Fruit fly (Drosophila melanogaster): Measurements from ENCODE around the gene CG7246.

Gene CG7246

dm6 chrX:9085726-9086125 lies 4.9 kb upstream of the CG7246 start, which contains the start of gene CG32708 (continued):
- TF ChIP-seq CG6854 (GFP tag; optimal IDR thresholded peaks at IDR 0.05): no peak
- TF ChIP-seq CG13123 (GFP tag; optimal IDR thresholded peaks at IDR 0.05): no peak
- peak; percentile 80 for TF ChIP-seq sens (GFP tag)
- TF ChIP-seq CG2199 (GFP tag; IDR thresholded peaks at IDR 0.05): no peak
- no peak for TF ChIP-seq az2 (GFP tag; optimal IDR thresholded peaks at IDR 0.05)
- TF ChIP-seq unpg (GFP tag; optimal IDR thresholded peaks at IDR 0.05): no peak
- no peak for TF ChIP-seq CG13775 (GFP tag; optimal IDR thresholded peaks at IDR 0.05)
- no peak for TF ChIP-seq CG3163 (GFP tag; optimal IDR thresholded peaks at IDR 0.05)
- no peak for TF ChIP-seq bigmax (GFP tag; optimal IDR thresholded peaks at IDR 0.05)
- TF ChIP-seq fru (optimal IDR thresholded peaks at IDR 0.05): no peak
- no peak for TF ChIP-seq Eip74EF (GFP tag; optimal IDR thresholded peaks at IDR 0.05)
- no peak for TF ChIP-seq CG7271 (tag; optimal IDR thresholded peaks at IDR 0.05)
- TF ChIP-seq da (GFP tag; optimal IDR thresholded peaks at IDR 0.05): no peak
- TF ChIP-seq NFAT (GFP tag; IDR thresholded peaks at IDR 0.05): no peak
- TF ChIP-seq E2f1 (GFP tag; IDR thresholded peaks at IDR 0.05): no peak
- no peak for TF ChIP-seq CG6175 (GFP tag; IDR thresholded peaks at IDR 0.05)
- peak; percentile 4 for TF ChIP-seq HLH54F (GFP tag; optimal IDR thresholded peaks at IDR 0.05)
- no peak for TF ChIP-seq CG8388 (GFP tag; optimal IDR thresholded peaks at IDR 0.05)
- peak; percentile 48; the same call in 2 of the 3 replicates for TF ChIP-seq CG14860 (GFP tag; IDR thresholded peaks at IDR 0.05; ENCODE audit: partially characterized antibody)
- peak; percentile 59; the same call in 1 of the 2 replicates for TF ChIP-seq nerfin-2 (GFP tag; IDR thresholded peaks at IDR 0.05; ENCODE audit: partially characterized antibody)
- no peak for TF ChIP-seq H2.0 (GFP tag; IDR thresholded peaks at IDR 0.05)
- no peak for TF ChIP-seq crol (GFP tag; IDR thresholded peaks at IDR 0.05)
- peak; percentile 79 for TF ChIP-seq unc-4 (GFP tag; IDR thresholded peaks at IDR 0.05; ENCODE audit: partially characterized antibody)
- peak; percentile 61; the same call in 2 of the 3 replicates for TF ChIP-seq knrl (GFP tag; IDR thresholded peaks at IDR 0.05; ENCODE audit: partially characterized antibody)
- TF ChIP-seq chinmo (GFP tag; IDR thresholded peaks at IDR 0.05; ENCODE audit: partially characterized antibody): 0 out of 4 replicates have a peak, but pooled peaks have one; percentile 77
- TF ChIP-seq HLH4C (GFP tag; IDR thresholded peaks at IDR 0.05; ENCODE audit: partially characterized antibody): peak; percentile 72
- TF ChIP-seq Mrtf (GFP tag; IDR thresholded peaks at IDR 0.05): no peak
- no peak for TF ChIP-seq HHEX (GFP tag; optimal IDR thresholded peaks at IDR 0.05)
- peak; percentile 70 for TF ChIP-seq Scr (GFP tag; IDR thresholded peaks at IDR 0.05; ENCODE audit: partially characterized antibody)
- peak; percentile 59 for TF ChIP-seq pzg (GFP tag; optimal IDR thresholded peaks at IDR 0.05)
- no peak for TF ChIP-seq tll (GFP tag; optimal IDR thresholded peaks at IDR 0.05)
- TF ChIP-seq Pdp1 (GFP tag; optimal IDR thresholded peaks at IDR 0.05): peak in 1 of 2 experiments; percentile 28
- TF ChIP-seq Gsc (GFP tag; IDR thresholded peaks at IDR 0.05): no peak
- no peak for TF ChIP-seq cato (GFP tag; optimal IDR thresholded peaks at IDR 0.05; ENCODE audit: borderline replicate concordance)
- TF ChIP-seq CG17359 (tag; optimal IDR thresholded peaks at IDR 0.05): no peak
- no peak for TF ChIP-seq CG8359 (GFP tag; optimal IDR thresholded peaks at IDR 0.05; ENCODE audit: borderline replicate concordance)
- TF ChIP-seq CG10565 (GFP tag; optimal IDR thresholded peaks at IDR 0.05): no peak
- TF ChIP-seq ind (GFP tag; optimal IDR thresholded peaks at IDR 0.05): no peak
- no peak for TF ChIP-seq CG4360 (GFP tag; IDR thresholded peaks at IDR 0.05)
- TF ChIP-seq slbo (GFP tag; IDR thresholded peaks at IDR 0.05): 0 out of 2 replicates have a peak, but pooled peaks have one; percentile 18
- TF ChIP-seq pum (GFP tag; optimal IDR thresholded peaks at IDR 0.05): no peak
- no peak for TF ChIP-seq CG9609 (GFP tag; optimal IDR thresholded peaks at IDR 0.05)
- TF ChIP-seq Six4 (GFP tag; optimal IDR thresholded peaks at IDR 0.05): no peak
- TF ChIP-seq emc (GFP tag; optimal IDR thresholded peaks at IDR 0.05): no peak
- no peak for TF ChIP-seq kah (GFP tag; optimal IDR thresholded peaks at IDR 0.05)
- TF ChIP-seq CG10431 (GFP tag; optimal IDR thresholded peaks at IDR 0.05): no peak
- TF ChIP-seq CG11247 (GFP tag; IDR thresholded peaks at IDR 0.05): no peak
- TF ChIP-seq CG31388 (GFP tag; optimal IDR thresholded peaks at IDR 0.05): no peak
- peak; percentile 4 for TF ChIP-seq MESR4 (GFP tag; optimal IDR thresholded peaks at IDR 0.05)
- TF ChIP-seq Bgb (GFP tag; IDR thresholded peaks at IDR 0.05; ENCODE audit: partially characterized antibody): peak; percentile 75
